Worm (Caenorhabditis elegans) whole organism, early embryonic: ENCODE results near the gene fbxc-21.

Experiments
- B0310.2 ChIP-seq: sonication (generic microtip); optimal IDR thresholded peaks from 2 replicates; lab custom pipeline; 2016; ENCODE audit warnings: mild to moderate bottlenecking, missing genetic modification characterization, missing compliant biosample characterization
- F13C5.2 ChIP-seq: sonication (generic microtip); optimal IDR thresholded peaks from 2 replicates; lab custom pipeline; 2017; ENCODE audit warnings: mild to moderate bottlenecking, missing genetic modification characterization, inconsistent platforms, missing compliant biosample characterization
- aly-1 ChIP-seq: sonication (generic microtip); optimal IDR thresholded peaks from 2 replicates; lab custom pipeline; 2016; ENCODE audit warnings: missing genetic modification characterization, missing compliant biosample characterization
- ama-1 ChIP-seq: fragments of 150-350 bp; optimal IDR thresholded peaks from 2 replicates; lab custom pipeline; 2014
- ceh-13 ChIP-seq: fragments of 200-800 bp; sonication (Bioruptor generic); optimal IDR thresholded peaks from 2 replicates; lab custom pipeline; 2018; ENCODE audit warnings: mild to moderate bottlenecking, missing genetic modification characterization, missing compliant biosample characterization
- ceh-36 ChIP-seq: sonication (generic microtip); optimal IDR thresholded peaks from 2 replicates; lab custom pipeline; 2016; ENCODE audit warnings: missing genetic modification characterization, inconsistent platforms, missing compliant biosample characterization
- ets-7 ChIP-seq: sonication (generic microtip); optimal IDR thresholded peaks from 2 replicates; lab custom pipeline; 2016; ENCODE audit warnings: missing genotype, missing genetic modification characterization, missing compliant biosample characterization
- flt-1 ChIP-seq: fragments of 200-800 bp; sonication (Bioruptor generic); IDR thresholded peaks from 2 replicates; pipeline ENCODE4 v1.3.6; 2022; ENCODE audit warnings: missing genetic modification characterization, missing compliant biosample characterization
- hmbx-1 ChIP-seq: sonication (generic microtip); optimal IDR thresholded peaks from 2 replicates; lab custom pipeline; 2016; ENCODE audit warnings: mild to moderate bottlenecking, missing genetic modification characterization, missing compliant biosample characterization
- hmg-4 ChIP-seq: fragments of 200-800 bp; sonication (Bioruptor generic); optimal IDR thresholded peaks from 2 replicates; lab custom pipeline; 2018; ENCODE audit warnings: mild to moderate bottlenecking, missing genetic modification characterization, missing compliant biosample characterization
- hnd-1 ChIP-seq: sonication (generic microtip); optimal IDR thresholded peaks from 2 replicates; lab custom pipeline; 2016; ENCODE audit warnings: missing genetic modification characterization, missing compliant biosample characterization
- pes-1 ChIP-seq: fragments of 200-800 bp; sonication (Bioruptor generic); IDR thresholded peaks from 2 replicates; pipeline ENCODE4 v1.3.6; 2022; ENCODE audit warnings: missing genetic modification reagents, missing genetic modification characterization, missing compliant biosample characterization
- scrt-1 ChIP-seq: fragments of 200-800 bp; sonication (Bioruptor generic); IDR thresholded peaks from 2 replicates; pipeline ENCODE4 v1.3.6; 2022; ENCODE audit warnings: missing genetic modification characterization, missing compliant biosample characterization
- sea-1 ChIP-seq: fragments of 200-800 bp; sonication (Bioruptor generic); conservative IDR thresholded peaks from 2 replicates; pipeline ENCODE4 v1.3.6; 2022; ENCODE audit warnings: missing genetic modification characterization, missing compliant biosample characterization
- tbx-11 ChIP-seq: fragments of 200-800 bp; sonication (Bioruptor generic); IDR thresholded peaks from 2 replicates; pipeline ENCODE4 v1.3.6; 2022; ENCODE audit warnings: missing genetic modification characterization, missing compliant biosample characterization
- tbx-37 ChIP-seq: fragments of 200-800 bp; sonication (Bioruptor generic); conservative IDR thresholded peaks from 2 replicates; pipeline ENCODE4 v1.3.6; 2022; ENCODE audit warnings: missing genetic modification reagents, missing genetic modification characterization, missing compliant biosample characterization
- tra-4 ChIP-seq: sonication (generic microtip); optimal IDR thresholded peaks from 2 replicates; lab custom pipeline; 2017; ENCODE audit warnings: missing genetic modification characterization, missing compliant biosample characterization

fbxc-21 gene

DNA sequence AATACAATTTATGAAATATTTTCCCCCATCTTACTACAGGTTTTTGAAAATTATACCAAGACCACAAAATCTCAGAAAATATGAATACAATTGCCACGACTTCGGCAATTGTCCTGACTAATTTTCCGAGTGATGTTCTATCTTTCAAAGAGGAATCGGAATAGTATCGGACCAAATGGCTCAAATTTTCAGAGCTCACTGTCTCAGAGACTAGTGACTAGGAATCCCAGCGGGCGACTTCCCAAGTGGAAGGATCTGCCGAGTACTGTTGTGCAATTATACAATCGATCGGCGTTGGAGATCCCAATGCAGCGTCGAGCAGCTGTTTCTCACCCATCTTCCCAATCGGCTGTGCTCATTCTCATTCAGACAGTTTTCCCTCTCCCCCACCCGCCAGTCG lies 33.0 kb upstream of the fbxc-21 start, which contains the start of gene F45C12.17:
TSS of gene F45C12.17 (plus strand) at position 377 of the 400 bp plus-strand sequence.
- TF ChIP-seq ets-7, result no peak
- TF ChIP-seq ceh-36 (tag; lab: Kevin White, UChicago), result no peak
- no peak for TF ChIP-seq B0310.2 (tag; lab: Kevin White, UChicago)
- TF ChIP-seq hmg-4 (GFP tag; lab: Kevin White, UChicago), result no peak
- TF ChIP-seq F13C5.2, result no peak
- no peak for TF ChIP-seq ama-1 (lab: Kevin White, UChicago)
- no peak for TF ChIP-seq tra-4 (tag; lab: Kevin White, UChicago)
- no peak for TF ChIP-seq tbx-11 (GFP tag; lab: Robert Waterston, UW)
- no peak for TF ChIP-seq flt-1 (GFP tag; lab: Robert Waterston, UW)
- no peak for TF ChIP-seq pes-1
- no peak for TF ChIP-seq ceh-13 (GFP tag; lab: Kevin White, UChicago)
- no peak for TF ChIP-seq hnd-1 (tag; lab: Kevin White, UChicago)
- no peak for TF ChIP-seq scrt-1 (GFP tag; lab: Robert Waterston, UW)
- no peak for TF ChIP-seq tbx-37 (GFP tag; lab: Robert Waterston, UW)
- TF ChIP-seq aly-1 (tag; lab: Kevin White, UChicago), result no peak
- no peak for TF ChIP-seq hmbx-1

DNA sequence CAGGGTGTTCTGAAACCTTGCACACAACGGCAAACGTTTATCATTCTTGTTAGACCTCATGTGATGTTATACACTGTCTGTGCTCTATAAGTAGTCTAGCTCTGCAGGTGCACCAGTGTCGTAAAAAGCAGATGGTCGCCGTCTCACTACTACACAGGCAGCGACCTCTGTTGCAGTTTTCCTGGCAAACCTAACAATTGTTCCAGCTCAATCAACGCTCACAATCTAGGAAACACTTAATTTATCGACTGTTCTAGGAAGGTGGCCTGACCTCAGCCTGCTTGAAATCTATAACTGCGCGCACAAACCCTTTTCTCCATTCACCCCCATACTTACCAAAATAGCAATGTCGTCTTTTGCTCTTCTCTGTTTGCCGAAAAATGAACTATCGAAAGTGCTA lies 31.6 kb upstream of the fbxc-21 start, which contains the start of gene fbxb-11:
TSS of gene fbxb-11 (plus strand) at position 301 of the 400 bp plus-strand sequence.
- TF ChIP-seq scrt-1 (GFP tag; lab: Robert Waterston, UW) (no peak), B0310.2 (tag; lab: Kevin White, UChicago) (no peak), tbx-11 (GFP tag; lab: Robert Waterston, UW) (no peak), sea-1 (GFP tag; lab: Robert Waterston, UW) (no peak), hnd-1 (tag; lab: Kevin White, UChicago) (no peak), ets-7 (no peak), ceh-36 (tag; lab: Kevin White, UChicago) (no peak), flt-1 (GFP tag; lab: Robert Waterston, UW) (no peak), hmg-4 (GFP tag; lab: Kevin White, UChicago) (no peak), F13C5.2 (no peak), tbx-37 (GFP tag; lab: Robert Waterston, UW) (no peak), pes-1 (no peak), ceh-13 (GFP tag; lab: Kevin White, UChicago) (no peak), aly-1 (tag; lab: Kevin White, UChicago) (no peak), tra-4 (tag; lab: Kevin White, UChicago) (no peak), hmbx-1 (no peak), ama-1 (lab: Kevin White, UChicago) (no peak)

- no peak for TF ChIP-seq scrt-1 (GFP tag; lab: Robert Waterston, UW)
- TF ChIP-seq tra-4 (tag; lab: Kevin White, UChicago), result no peak
- no peak for TF ChIP-seq F13C5.2
- TF ChIP-seq pes-1, result no peak
- TF ChIP-seq ama-1 (lab: Kevin White, UChicago), result no peak
- no peak for TF ChIP-seq aly-1 (tag; lab: Kevin White, UChicago)
- no peak for TF ChIP-seq tbx-37 (GFP tag; lab: Robert Waterston, UW)
- TF ChIP-seq B0310.2 (tag; lab: Kevin White, UChicago), result no peak
- TF ChIP-seq ceh-36 (tag; lab: Kevin White, UChicago), result no peak
- TF ChIP-seq ceh-13 (GFP tag; lab: Kevin White, UChicago), result no peak
- TF ChIP-seq sea-1 (GFP tag; lab: Robert Waterston, UW), result no peak
- TF ChIP-seq flt-1 (GFP tag; lab: Robert Waterston, UW), result no peak
- no peak for TF ChIP-seq tbx-11 (GFP tag; lab: Robert Waterston, UW)
- TF ChIP-seq hmbx-1, result no peak
- TF ChIP-seq hmg-4 (GFP tag; lab: Kevin White, UChicago), result no peak
- TF ChIP-seq ets-7, result no peak
Measured at ce11 chrII:1722394-1722793, 29.7 kb upstream of the fbxc-21 start, which contains the start of the genes fbxb-5 and btb-8. fbxb-5 (minus strand) TSS chrII:1722494. btb-8 (plus strand) TSS chrII:1722770.

ce11 chrII:1719153-1719552 lies 26.4 kb upstream of the fbxc-21 start, which contains the start of gene fbxb-48:
fbxb-48 (minus strand) TSS chrII:1719253.
- TF ChIP-seq ama-1 (lab: Kevin White, UChicago) (no peak), flt-1 (GFP tag; lab: Robert Waterston, UW) (no peak), aly-1 (tag; lab: Kevin White, UChicago) (no peak), hmbx-1 (no peak), hnd-1 (tag; lab: Kevin White, UChicago) (no peak), F13C5.2 (no peak), ceh-36 (tag; lab: Kevin White, UChicago) (no peak), scrt-1 (GFP tag; lab: Robert Waterston, UW) (no peak), B0310.2 (tag; lab: Kevin White, UChicago) (no peak), ets-7 (no peak), pes-1 (no peak), ceh-13 (GFP tag; lab: Kevin White, UChicago) (no peak), tbx-37 (GFP tag; lab: Robert Waterston, UW) (no peak), tra-4 (tag; lab: Kevin White, UChicago) (no peak), hmg-4 (GFP tag; lab: Kevin White, UChicago) (no peak), tbx-11 (GFP tag; lab: Robert Waterston, UW) (no peak), sea-1 (GFP tag; lab: Robert Waterston, UW) (no peak)

DNA sequence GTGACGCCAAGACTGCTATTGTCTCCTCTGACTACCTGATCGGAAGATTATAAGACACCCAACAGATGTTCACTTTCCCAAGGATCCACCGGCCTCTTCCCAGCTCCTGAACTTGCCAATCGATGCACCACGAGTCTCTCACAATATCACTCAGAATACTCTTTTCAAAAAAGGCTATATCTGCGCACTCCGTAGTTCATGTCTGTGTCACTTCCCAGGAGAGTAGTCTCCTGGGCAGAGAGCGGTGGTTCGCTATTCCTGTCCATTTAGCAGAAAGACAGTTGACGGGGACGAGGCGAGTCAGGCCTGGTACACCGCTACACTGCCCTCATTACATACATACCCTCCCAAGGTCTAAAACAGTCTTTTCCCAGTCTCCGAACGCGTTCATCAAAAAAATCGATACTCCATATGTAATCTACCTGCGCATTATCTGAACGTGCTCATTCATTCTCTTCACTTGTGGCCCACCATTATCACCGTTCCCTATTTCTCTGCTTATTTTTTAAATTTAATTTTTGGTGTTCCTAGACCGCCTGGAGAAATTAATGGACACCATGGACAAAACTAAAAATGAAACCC lies 22.1 kb upstream of the fbxc-21 start, which contains the start of gene btb-6:
TSS of gene btb-6 (plus strand) at position 532 of the 582 bp plus-strand sequence.
- TF ChIP-seq ceh-13 (GFP tag; lab: Kevin White, UChicago), result peak; percentile 1
- TF ChIP-seq scrt-1 (GFP tag; lab: Robert Waterston, UW), result no peak

ce11 chrII:1712938-1713337 lies 20.2 kb upstream of the fbxc-21 start, which contains the start of gene btb-7:
btb-7 (plus strand) TSS chrII:1713238.
- TF ChIP-seq ets-7 (no peak), tra-4 (tag; lab: Kevin White, UChicago) (no peak), hnd-1 (tag; lab: Kevin White, UChicago) (no peak), aly-1 (tag; lab: Kevin White, UChicago) (no peak), ceh-36 (tag; lab: Kevin White, UChicago) (no peak), scrt-1 (GFP tag; lab: Robert Waterston, UW) (no peak), F13C5.2 (no peak), tbx-11 (GFP tag; lab: Robert Waterston, UW) (no peak), flt-1 (GFP tag; lab: Robert Waterston, UW) (no peak), ama-1 (lab: Kevin White, UChicago) (no peak), ceh-13 (GFP tag; lab: Kevin White, UChicago) (no peak), hmbx-1 (no peak), B0310.2 (tag; lab: Kevin White, UChicago) (no peak), hmg-4 (GFP tag; lab: Kevin White, UChicago) (no peak), tbx-37 (GFP tag; lab: Robert Waterston, UW) (no peak), pes-1 (no peak)
